Fruit fly (Drosophila melanogaster) whole organism, embryonic: ENCODE measurements around the gene CG9737.

Source experiments
- Aef1 ChIP-seq: fragments of 200-800 bp; sonication (Bioruptor generic); IDR thresholded peaks from 3 replicates; pipeline ENCODE4 v1.3.6; 2022; ENCODE audit warnings: missing biosample characterization, missing genetic modification characterization
- B-H2 ChIP-seq: fragments of 200-800 bp; sonication (Bioruptor generic); optimal IDR thresholded peaks from 2 replicates; lab custom pipeline; 2018; ENCODE audit warnings: missing biosample characterization, mild to moderate bottlenecking, missing genetic modification characterization
- CG10209 ChIP-seq: fragments of 200-800 bp; sonication (Bioruptor generic); optimal IDR thresholded peaks from 3 replicates; lab custom pipeline; 2017; ENCODE audit warnings: missing biosample characterization, mild to moderate bottlenecking, missing genetic modification characterization, missing genetic modification reagents
- CG10462 ChIP-seq: fragments of 200-800 bp; sonication (Bioruptor generic); optimal IDR thresholded peaks from 2 replicates; lab custom pipeline; 2016; ENCODE audit warnings: missing biosample characterization, missing genetic modification characterization
- CG11456 ChIP-seq: fragments of 200-800 bp; sonication (Bioruptor generic); IDR thresholded peaks from 3 replicates; pipeline ENCODE4 v1.3.6; 2022; ENCODE audit warnings: missing biosample characterization, missing genetic modification characterization
- CG12104 ChIP-seq: fragments of 200-800 bp; sonication (Bioruptor generic); optimal IDR thresholded peaks from 3 replicates; lab custom pipeline; 2016; ENCODE audit warnings: missing biosample characterization, missing genetic modification characterization
- CG13123 ChIP-seq: fragments of 200-800 bp; sonication (Bioruptor generic); optimal IDR thresholded peaks from 2 replicates; lab custom pipeline; 2016; ENCODE audit warnings: missing biosample characterization, missing genetic modification characterization
- CG17186 ChIP-seq: fragments of 200-800 bp; sonication (Bioruptor generic); optimal IDR thresholded peaks from 3 replicates; lab custom pipeline; 2017; ENCODE audit warnings: missing biosample characterization, missing genetic modification reagents, missing genetic modification characterization
- CG17361 ChIP-seq: fragments of 200-800 bp; sonication (Bioruptor generic); IDR thresholded peaks from 3 replicates; pipeline ENCODE4 v1.3.6; 2022; ENCODE audit warnings: missing biosample characterization, missing genetic modification characterization
- CG17385 ChIP-seq: fragments of 200-800 bp; sonication (Bioruptor generic); optimal IDR thresholded peaks from 3 replicates; lab custom pipeline; 2018; ENCODE audit warnings: missing biosample characterization, mild to moderate bottlenecking, missing genetic modification characterization
- CG17612 ChIP-seq: fragments of 200-800 bp; sonication (Bioruptor generic); IDR thresholded peaks from 2 replicates; pipeline ENCODE4 v1.3.6; 2022; ENCODE audit warnings: missing biosample characterization, missing genetic modification characterization
- CG17912 ChIP-seq: fragments of 200-800 bp; sonication (Bioruptor generic); optimal IDR thresholded peaks from 2 replicates; lab custom pipeline; 2018; ENCODE audit warnings: missing biosample characterization, mild to moderate bottlenecking, missing genetic modification characterization
- CG2129 ChIP-seq: fragments of 200-800 bp; sonication (Bioruptor generic); IDR thresholded peaks from 2 replicates; pipeline ENCODE4 v1.3.6; 2022; ENCODE audit warnings: missing biosample characterization, missing genetic modification characterization; ENCODE audit not compliant: partially characterized antibody
- CG32532 ChIP-seq: fragments of 200-800 bp; sonication (Bioruptor generic); IDR thresholded peaks from 2 replicates; pipeline ENCODE4 v1.3.6; 2022; ENCODE audit warnings: missing biosample characterization, missing genetic modification characterization
- CG4360 ChIP-seq: fragments of 200-800 bp; sonication (Bioruptor generic); IDR thresholded peaks from 2 replicates; pipeline ENCODE4 v1.3.6; 2022; ENCODE audit warnings: missing biosample characterization, missing genetic modification characterization
- CG4404 ChIP-seq: fragments of 200-800 bp; sonication (Bioruptor generic); IDR thresholded peaks from 2 replicates; pipeline ENCODE4 v1.3.6; 2022; ENCODE audit warnings: missing biosample characterization, missing genetic modification characterization
- CG4707 ChIP-seq: fragments of 200-800 bp; sonication (Bioruptor generic); optimal IDR thresholded peaks from 2 replicates; lab custom pipeline; 2018; ENCODE audit warnings: missing biosample characterization, mild to moderate bottlenecking, missing genetic modification characterization, moderate library complexity
- CG7745 ChIP-seq: fragments of 200-800 bp; sonication (Bioruptor generic); optimal IDR thresholded peaks from 2 replicates; lab custom pipeline; 2018; ENCODE audit warnings: missing biosample characterization, mild to moderate bottlenecking, missing genetic modification characterization, moderate library complexity
- CG7786 ChIP-seq: fragments of 200-800 bp; sonication (Bioruptor generic); optimal IDR thresholded peaks from 2 replicates; lab custom pipeline; 2016; ENCODE audit warnings: missing biosample characterization, missing genetic modification characterization
- CG8478 ChIP-seq: fragments of >200 bp; optimal IDR thresholded peaks from 2 replicates; lab custom pipeline; 2018
- D ChIP-seq, 2 experiments: fragments of 200-800 bp in 1 of 2; fragments of >200 bp in 1 of 2; sonication (Bioruptor generic) in 1 of 2; optimal IDR thresholded peaks; 2 replicates in 1 of 2; 3 replicates in 1 of 2; lab custom pipeline; 2017; ENCODE audit warnings: mild to moderate bottlenecking in 1 of 2, missing biosample characterization in 1 of 2, missing genetic modification characterization in 1 of 2, missing genetic modification reagents in 1 of 2
- Elba2 ChIP-seq: fragments of 200-800 bp; sonication (Bioruptor generic); optimal IDR thresholded peaks from 3 replicates; lab custom pipeline; 2016; ENCODE audit warnings: missing biosample characterization, missing genetic modification characterization
- HLHmδ ChIP-seq: fragments of 200-800 bp; sonication (Bioruptor generic); optimal IDR thresholded peaks from 2 replicates; lab custom pipeline; 2018; ENCODE audit warnings: missing biosample characterization, mild to moderate bottlenecking, missing genetic modification characterization, moderate library complexity
- Hey ChIP-seq: fragments of 200-800 bp; sonication (Bioruptor generic); optimal IDR thresholded peaks from 3 replicates; lab custom pipeline; 2018; ENCODE audit warnings: missing biosample characterization, mild to moderate bottlenecking, missing genetic modification characterization
- Meics ChIP-seq: fragments of 200-800 bp; sonication (Bioruptor generic); optimal IDR thresholded peaks from 2 replicates; lab custom pipeline; 2017; ENCODE audit warnings: missing biosample characterization, mild to moderate bottlenecking, missing genetic modification characterization
- NK7.1 ChIP-seq: fragments of 200-800 bp; sonication (Bioruptor generic); optimal IDR thresholded peaks from 3 replicates; lab custom pipeline; 2016; ENCODE audit warnings: missing biosample characterization, missing genetic modification characterization
- Oaz ChIP-seq: fragments of 200-800 bp; sonication (Bioruptor generic); IDR thresholded peaks from 2 replicates; pipeline ENCODE4 v1.3.6; 2022; ENCODE audit warnings: missing biosample characterization, missing genetic modification characterization
- Side ChIP-seq: fragments of 200-800 bp; sonication (Bioruptor generic); optimal IDR thresholded peaks from 2 replicates; lab custom pipeline; 2016; ENCODE audit warnings: missing biosample characterization, missing genetic modification characterization
- Six4 ChIP-seq: fragments of 200-800 bp; sonication (Bioruptor generic); optimal IDR thresholded peaks from 2 replicates; lab custom pipeline; 2016; ENCODE audit warnings: missing biosample characterization, missing genetic modification characterization
- Spps ChIP-seq: fragments of 200-800 bp; sonication (Bioruptor generic); optimal IDR thresholded peaks from 2 replicates; lab custom pipeline; 2018; ENCODE audit warnings: missing biosample characterization, mild to moderate bottlenecking, missing genetic modification characterization
- Sry-β ChIP-seq: fragments of 200-800 bp; sonication (Bioruptor generic); optimal IDR thresholded peaks from 2 replicates; lab custom pipeline; 2018; ENCODE audit warnings: missing biosample characterization, mild to moderate bottlenecking, missing genetic modification characterization, moderate library complexity
- Tbp ChIP-seq: fragments of >200 bp; optimal IDR thresholded peaks from 2 replicates; lab custom pipeline; 2018; ENCODE audit warnings: missing biosample characterization, missing genetic modification characterization
- Vsx1 ChIP-seq: fragments of 200-800 bp; sonication (Bioruptor generic); optimal IDR thresholded peaks from 2 replicates; lab custom pipeline; 2017; ENCODE audit warnings: missing biosample characterization, mild to moderate bottlenecking, missing genetic modification characterization, missing genetic modification reagents
- Xbp1 ChIP-seq: fragments of 200-800 bp; sonication (Bioruptor generic); optimal IDR thresholded peaks from 3 replicates; lab custom pipeline; 2016; ENCODE audit warnings: missing biosample characterization, mild to moderate bottlenecking, missing genetic modification characterization
- Xrp1 ChIP-seq: fragments of 200-800 bp; sonication (Bioruptor generic); IDR thresholded peaks from 2 replicates; pipeline ENCODE4 v1.3.6; 2022; ENCODE audit warnings: missing biosample characterization, missing genetic modification characterization
- abd-A ChIP-seq: fragments of 200-800 bp; sonication (Bioruptor generic); optimal IDR thresholded peaks from 3 replicates; lab custom pipeline; 2019; ENCODE audit warnings: missing biosample characterization, mild to moderate bottlenecking, missing genetic modification characterization, moderate library complexity
- bcd ChIP-seq: fragments of 200-800 bp; sonication (Bioruptor generic); optimal IDR thresholded peaks from 2 replicates; lab custom pipeline; 2017; ENCODE audit warnings: missing biosample characterization, mild to moderate bottlenecking, missing genetic modification characterization
- bowl ChIP-seq: fragments of 200-800 bp; sonication (Bioruptor generic); IDR thresholded peaks from 2 replicates; pipeline ENCODE4 v1.3.6; 2022; ENCODE audit warnings: missing biosample characterization, missing genetic modification characterization
- cato ChIP-seq: fragments of 200-800 bp; sonication (Bioruptor generic); optimal IDR thresholded peaks from 2 replicates; lab custom pipeline; 2016; ENCODE audit warnings: missing biosample characterization, missing genetic modification characterization, borderline replicate concordance
- danr ChIP-seq: fragments of 200-800 bp; sonication (Bioruptor generic); IDR thresholded peaks from 2 replicates; pipeline ENCODE4 v1.3.6; 2022; ENCODE audit warnings: missing biosample characterization, missing genetic modification characterization
- esg ChIP-seq: fragments of 200-800 bp; sonication (Bioruptor generic); conservative IDR thresholded peaks from 2 replicates; pipeline ENCODE4 v1.3.6; 2022; ENCODE audit warnings: missing biosample characterization, missing genetic modification characterization
- ewg ChIP-seq: fragments of 200-800 bp; sonication (Bioruptor generic); optimal IDR thresholded peaks from 3 replicates; lab custom pipeline; 2017; ENCODE audit warnings: mild to moderate bottlenecking, missing biosample characterization, missing genetic modification reagents, missing genetic modification characterization
- fd64A ChIP-seq: fragments of 200-800 bp; sonication (Bioruptor generic); optimal IDR thresholded peaks from 3 replicates; lab custom pipeline; 2018; ENCODE audit warnings: missing biosample characterization, mild to moderate bottlenecking, missing genetic modification characterization
- her ChIP-seq: fragments of 200-800 bp; sonication (Bioruptor generic); optimal IDR thresholded peaks from 2 replicates; lab custom pipeline; 2016; ENCODE audit warnings: missing biosample characterization, missing genetic modification characterization
- lab ChIP-seq: fragments of 200-800 bp; sonication (Bioruptor generic); optimal IDR thresholded peaks from 3 replicates; lab custom pipeline; 2017; ENCODE audit warnings: missing biosample characterization, missing genetic modification characterization, mild to moderate bottlenecking, moderate library complexity, missing genetic modification reagents
- nerfin-1 ChIP-seq: fragments of 200-800 bp; sonication (Bioruptor generic); optimal IDR thresholded peaks from 3 replicates; lab custom pipeline; 2019; ENCODE audit warnings: missing biosample characterization, mild to moderate bottlenecking, missing genetic modification characterization, moderate library complexity
- odd ChIP-seq: fragments of 200-800 bp; sonication (Bioruptor generic); optimal IDR thresholded peaks from 2 replicates; lab custom pipeline; 2017; ENCODE audit warnings: missing biosample characterization, mild to moderate bottlenecking, missing genetic modification characterization
- otp ChIP-seq: fragments of 200-800 bp; sonication (Bioruptor generic); IDR thresholded peaks from 3 replicates; pipeline ENCODE4, ENCODE4 v1.3.6; 2022; ENCODE audit warnings: missing biosample characterization, missing genetic modification characterization
- peb ChIP-seq: fragments of 200-800 bp; sonication (Bioruptor generic); IDR thresholded peaks from 2 replicates; pipeline ENCODE4 v1.3.6; 2022; ENCODE audit warnings: missing biosample characterization, missing genetic modification characterization
- row ChIP-seq: fragments of 200-800 bp; sonication (Bioruptor generic); IDR thresholded peaks from 3 replicates; pipeline ENCODE4 v1.3.6; 2022; ENCODE audit warnings: missing biosample characterization, missing genetic modification characterization
- tna ChIP-seq: fragments of 200-800 bp; sonication (Bioruptor generic); IDR thresholded peaks from 2 replicates; pipeline ENCODE4 v1.3.6; 2022; ENCODE audit warnings: missing biosample characterization, missing genetic modification characterization; ENCODE audit not compliant: partially characterized antibody
- zen ChIP-seq: fragments of 200-800 bp; sonication (Bioruptor generic); optimal IDR thresholded peaks from 3 replicates; lab custom pipeline; 2018; ENCODE audit warnings: missing biosample characterization, mild to moderate bottlenecking, missing genetic modification characterization, moderate library complexity

CG9737 gene

DNA sequence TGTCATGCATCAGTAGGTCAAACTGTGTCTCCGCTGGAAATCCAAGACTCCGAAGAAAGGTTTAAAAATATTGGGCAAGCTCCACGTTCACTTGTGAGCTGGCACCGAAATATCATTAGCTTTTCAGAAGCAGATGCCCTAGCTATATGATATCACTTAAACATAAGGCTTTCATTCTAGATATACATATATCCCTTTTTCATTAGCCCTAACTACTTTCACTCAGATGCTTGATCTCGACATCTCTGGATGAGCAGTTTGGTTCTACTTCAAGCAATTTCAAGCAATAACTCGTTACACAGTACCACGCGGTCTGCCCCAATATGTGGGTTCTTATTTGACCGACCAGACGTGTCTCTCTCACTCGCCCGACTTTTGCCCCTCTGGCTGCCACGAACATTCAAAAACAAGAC, 51.6 kb downstream of the CG9737 start (continued):
- TF ChIP-seq CG7786 (GFP tag; lab: Kevin White, UChicago) = peak; percentile 64
- TF ChIP-seq CG4360 (GFP tag; lab: Robert Waterston, UW) = no peak
- TF ChIP-seq CG4404 = no peak
- no peak for TF ChIP-seq Aef1 (GFP tag; lab: Robert Waterston, UW)
- TF ChIP-seq CG10462 = peak; percentile 12
- no peak for TF ChIP-seq odd (GFP tag; lab: Kevin White, UChicago)
- no peak for TF ChIP-seq abd-A (tag; lab: Kevin White, UChicago)
- peak; percentile 40 for TF ChIP-seq NK7.1
- 0 out of 2 replicates have a peak, but pooled peaks have one; percentile 5 for TF ChIP-seq esg (GFP tag; lab: Robert Waterston, UW)
- peak; percentile 55 for TF ChIP-seq Xbp1 (GFP tag; lab: Kevin White, UChicago)
- TF ChIP-seq row (GFP tag; lab: Robert Waterston, UW) = peak; percentile 66
- TF ChIP-seq CG8478 (lab: Kevin White, UChicago) = no peak
- no peak for TF ChIP-seq nerfin-1 (tag; lab: Kevin White, UChicago)
- peak; percentile 23 for TF ChIP-seq CG10209
- no peak for TF ChIP-seq Xrp1 (GFP tag; lab: Robert Waterston, UW)
- no peak for TF ChIP-seq danr
- no peak for TF ChIP-seq Spps (tag; lab: Kevin White, UChicago)
- TF ChIP-seq Tbp (GFP tag; lab: Kevin White, UChicago) = no peak
- TF ChIP-seq Sry-β (GFP tag; lab: Kevin White, UChicago) = no peak
- TF ChIP-seq Elba2 (GFP tag; lab: Kevin White, UChicago) = no peak
- TF ChIP-seq CG17186 (GFP tag; lab: Kevin White, UChicago) = no peak
- TF ChIP-seq her (GFP tag; lab: Kevin White, UChicago) = no peak
- no peak for TF ChIP-seq CG2129 (GFP tag; lab: Robert Waterston, UW)
- TF ChIP-seq CG17912 (GFP tag; lab: Kevin White, UChicago) = no peak
- TF ChIP-seq CG12104 (GFP tag; lab: Kevin White, UChicago) = peak; percentile 3
- no peak for TF ChIP-seq CG4707 (GFP tag; lab: Kevin White, UChicago)
- peak; percentile 51 for TF ChIP-seq CG17385 (GFP tag; lab: Kevin White, UChicago)
- no peak for TF ChIP-seq tna (GFP tag; lab: Robert Waterston, UW)
- no peak for TF ChIP-seq Hey (tag; lab: Kevin White, UChicago)
- no peak for TF ChIP-seq fd64A (GFP tag; lab: Kevin White, UChicago)
- TF ChIP-seq CG11456 (GFP tag; lab: Robert Waterston, UW) = no peak
- no peak for TF ChIP-seq CG17612 (GFP tag; lab: Robert Waterston, UW)
- peak; percentile 31 for TF ChIP-seq ewg
- no peak for TF ChIP-seq D (optimal IDR thresholded peaks at IDR 0.05; lab: Kevin White, UChicago)
- no peak for TF ChIP-seq D (GFP tag; optimal IDR thresholded peaks at IDR 0.05; lab: Kevin White, UChicago)
- TF ChIP-seq otp (GFP tag; lab: Robert Waterston, UW) = no peak
- TF ChIP-seq peb = no peak
- no peak for TF ChIP-seq Vsx1 (GFP tag; lab: Kevin White, UChicago)
- TF ChIP-seq Six4 (GFP tag; lab: Kevin White, UChicago) = no peak
- TF ChIP-seq cato (GFP tag; lab: Kevin White, UChicago) = no peak
- TF ChIP-seq Oaz (GFP tag; lab: Robert Waterston, UW) = no peak
- TF ChIP-seq lab (GFP tag; lab: Kevin White, UChicago) = no peak
- TF ChIP-seq CG32532 (GFP tag; lab: Robert Waterston, UW) = no peak
- no peak for TF ChIP-seq CG13123 (GFP tag; lab: Kevin White, UChicago)
- peak; percentile 83 for TF ChIP-seq CG17361 (GFP tag; lab: Robert Waterston, UW)
- TF ChIP-seq HLHmδ = no peak
- TF ChIP-seq Meics (GFP tag; lab: Kevin White, UChicago) = no peak
- no peak for TF ChIP-seq CG7745 (tag; lab: Kevin White, UChicago)
- no peak for TF ChIP-seq B-H2
- no peak for TF ChIP-seq bowl (GFP tag; lab: Robert Waterston, UW)
- no peak for TF ChIP-seq Side (GFP tag; lab: Kevin White, UChicago)
- peak; percentile 56 for TF ChIP-seq bcd (GFP tag; lab: Kevin White, UChicago)
- TF ChIP-seq zen (tag; lab: Kevin White, UChicago) = no peak
